Worm (Caenorhabditis elegans): ENCODE results near the gene C01G12.16.

ce11 chrIII:4166745-4167144 is 5.7 kb downstream of the C01G12.16 start, which contains the start of gene rnf-5:
- no peak for TF ChIP-seq dve-1 (tag; optimal IDR thresholded peaks at IDR 0.05)
- TF ChIP-seq hlh-30 (tag; optimal IDR thresholded peaks at IDR 0.05; ENCODE audit: insufficient read depth) = no peak
- no peak for TF ChIP-seq fkh-10 (GFP tag; optimal IDR thresholded peaks at IDR 0.05)
- TF ChIP-seq mec-3 (tag; optimal IDR thresholded peaks at IDR 0.05; ENCODE audit: borderline replicate concordance) = no peak
- no peak for TF ChIP-seq fkh-6 (tag; optimal IDR thresholded peaks at IDR 0.05)
- TF ChIP-seq ceh-34 (tag; optimal IDR thresholded peaks at IDR 0.05) = no peak
- TF ChIP-seq ets-4 (tag; optimal IDR thresholded peaks at IDR 0.05) = no peak
- TF ChIP-seq ceh-14 (tag; optimal IDR thresholded peaks at IDR 0.05) = no peak
- no peak for TF ChIP-seq pat-9 (tag; optimal IDR thresholded peaks at IDR 0.05)
- TF ChIP-seq ceh-2 (tag; optimal IDR thresholded peaks at IDR 0.05) = no peak
